Worm (Caenorhabditis elegans) whole organism, midembryonic: ENCODE measurements around the gene C52G5.3.

ENCODE experiments used
- flt-1 ChIP-seq: fragments of 200-800 bp; sonication (Bioruptor generic); IDR thresholded peaks from 2 replicates; pipeline ENCODE4 v1.3.6; 2022; ENCODE audit warnings: missing genetic modification characterization, missing compliant biosample characterization
- klf-2 ChIP-seq: fragments of 200-800 bp; sonication (Bioruptor generic); conservative IDR thresholded peaks from 2 replicates; pipeline ENCODE4 v1.3.6; 2022; ENCODE audit warnings: missing genetic modification reagents, missing genetic modification characterization, missing compliant biosample characterization
- med-1 ChIP-seq: sonication (generic microtip); optimal IDR thresholded peaks from 2 replicates; lab custom pipeline; 2017; ENCODE audit warnings: missing genetic modification characterization, mild to moderate bottlenecking, missing compliant biosample characterization, antibody characterized with exemption, missing genetic modification reagents; ENCODE audit not compliant: insufficient read depth
- tab-1 ChIP-seq: fragments of 200-800 bp; sonication (Bioruptor generic); IDR thresholded peaks from 2 replicates; pipeline ENCODE4 v1.3.6; 2022; ENCODE audit warnings: missing genetic modification characterization, missing compliant biosample characterization
- ztf-23 ChIP-seq: fragments of 200-800 bp; sonication (Bioruptor generic); IDR thresholded peaks from 2 replicates; pipeline ENCODE4 v1.3.6; 2022; ENCODE audit warnings: missing genetic modification reagents, missing genetic modification characterization, missing compliant biosample characterization

- TF ChIP-seq med-1 (GFP tag; lab: Kevin White, UChicago), result no peak
- no peak for TF ChIP-seq klf-2 (GFP tag; lab: Robert Waterston, UW)
- TF ChIP-seq tab-1 (GFP tag; lab: Robert Waterston, UW), result no peak
- no peak for TF ChIP-seq ztf-23 (GFP tag; lab: Robert Waterston, UW)
- no peak for TF ChIP-seq flt-1 (GFP tag; lab: Robert Waterston, UW)
Observed at ce11 chrX:12827741-12828408, 18.1 kb downstream of the C52G5.3 start.
